Fruit fly (Drosophila melanogaster) S2 (cell line): Measurements from ENCODE around the gene Cwc25.

Experiments used
- CG8478 ChIP-seq: fragments of >200 bp; optimal IDR thresholded peaks from 2 replicates; lab custom pipeline; 2018
- CTCF ChIP-seq, 2 experiments: fragments of >200 bp; optimal IDR thresholded peaks; 2 replicates each; lab custom pipeline; 2018

DNA sequence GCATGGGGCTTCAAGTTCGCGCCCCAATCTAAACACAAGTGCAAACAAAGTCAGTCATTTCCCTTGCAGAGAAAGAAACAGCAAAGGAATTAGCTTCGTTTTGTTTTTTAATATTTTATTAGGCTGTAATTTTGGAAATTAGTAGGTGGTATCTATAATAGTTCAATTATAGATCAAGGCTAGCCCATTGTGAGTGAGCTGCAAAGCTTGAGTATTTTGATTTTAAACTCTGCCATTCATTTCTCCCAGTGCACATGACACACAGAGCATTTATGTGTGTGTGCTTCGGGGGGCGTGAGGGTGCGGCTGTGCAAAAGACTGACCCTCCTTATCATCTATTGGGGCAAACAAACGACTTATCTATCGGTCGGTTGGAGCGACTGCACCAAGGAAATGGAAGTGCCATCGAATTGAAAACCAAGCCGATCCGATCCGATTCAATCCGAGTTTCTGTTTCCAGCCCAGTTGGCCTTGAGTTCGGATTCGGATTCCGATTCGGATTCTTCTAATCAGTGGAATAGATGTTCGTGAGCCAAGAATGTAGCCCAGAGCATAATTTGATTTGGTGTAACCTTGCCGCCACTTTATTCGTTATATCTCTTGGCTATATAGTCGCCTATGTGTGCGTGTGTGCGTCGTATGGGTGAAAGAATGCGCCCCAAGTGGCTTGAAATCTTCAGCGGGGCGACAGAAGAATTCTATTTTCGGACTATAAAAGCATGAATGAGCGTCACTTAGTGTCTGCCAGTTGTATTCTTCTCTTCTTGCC, 13.3 kb upstream of the Cwc25 start:
- TF ChIP-seq CG8478 (no peak), CTCF (optimal IDR thresholded peaks at IDR 0.05; lab: Kevin White, UChicago) (no peak)
